Fruit fly (Drosophila melanogaster) Kc167 (cell line): ENCODE measurements around the gene mAcon2.

Source experiments
- Myc ChIP-seq: fragments of >200 bp; optimal IDR thresholded peaks from 2 replicates; lab custom pipeline; 2017; ENCODE audit warnings: missing external identifiers
- insv ChIP-seq: fragments of >200 bp; optimal IDR thresholded peaks from 3 replicates; lab custom pipeline; 2018; ENCODE audit warnings: missing external identifiers

dm6 chr3R:11178300-11178699, 41.3 kb downstream of the mAcon2 start:
- no peak for TF ChIP-seq Myc (lab: Kevin White, UChicago)
- TF ChIP-seq insv (lab: Kevin White, UChicago) = no peak
